Fruit fly (Drosophila melanogaster) whole organism, embryonic: ENCODE measurements around the gene grsm.
A peak's percentile ranks its signal among the peaks of the same experiment; 100 is the strongest.

Source experiments
- BEAF-32 ChIP-seq: fragments of 200-800 bp; sonication (Bioruptor generic); optimal IDR thresholded peaks from 3 replicates; lab custom pipeline; 2017; ENCODE audit warnings: missing biosample characterization, missing genetic modification characterization, mild to moderate bottlenecking, moderate library complexity, missing genetic modification reagents
- CG10267 ChIP-seq: fragments of 200-800 bp; sonication (Bioruptor generic); optimal IDR thresholded peaks from 2 replicates; lab custom pipeline; 2018; ENCODE audit warnings: missing biosample characterization, mild to moderate bottlenecking, missing genetic modification characterization, moderate library complexity
- CG10321 ChIP-seq: fragments of 200-800 bp; sonication (Bioruptor generic); IDR thresholded peaks from 2 replicates; pipeline ENCODE4 v1.3.6; 2022; ENCODE audit warnings: missing biosample characterization, missing genetic modification characterization
- CG11504 ChIP-seq: fragments of 200-800 bp; sonication (Bioruptor generic); optimal IDR thresholded peaks from 3 replicates; lab custom pipeline; 2019; ENCODE audit warnings: missing biosample characterization, mild to moderate bottlenecking, missing genetic modification characterization, moderate library complexity
- CG12942 ChIP-seq: fragments of 200-800 bp; sonication (Bioruptor generic); optimal IDR thresholded peaks from 3 replicates; lab custom pipeline; 2016; ENCODE audit warnings: missing biosample characterization, missing genetic modification characterization
- CG13296 ChIP-seq: fragments of 200-800 bp; sonication (Bioruptor generic); optimal IDR thresholded peaks from 3 replicates; lab custom pipeline; 2018; ENCODE audit warnings: missing biosample characterization, mild to moderate bottlenecking, missing genetic modification characterization
- CG13424 ChIP-seq: fragments of 200-800 bp; sonication (Bioruptor generic); optimal IDR thresholded peaks from 2 replicates; lab custom pipeline; 2019; ENCODE audit warnings: missing biosample characterization, mild to moderate bottlenecking, missing genetic modification characterization, moderate library complexity
- CG14441 ChIP-seq: fragments of 200-800 bp; sonication (Bioruptor generic); IDR thresholded peaks from 2 replicates; pipeline ENCODE4 v1.3.6; 2022; ENCODE audit warnings: missing biosample characterization, missing genetic modification characterization
- CG17186 ChIP-seq: fragments of 200-800 bp; sonication (Bioruptor generic); optimal IDR thresholded peaks from 3 replicates; lab custom pipeline; 2017; ENCODE audit warnings: missing biosample characterization, missing genetic modification reagents, missing genetic modification characterization
- CG18011 ChIP-seq: fragments of 200-800 bp; sonication (Bioruptor generic); optimal IDR thresholded peaks from 2 replicates; lab custom pipeline; 2017; ENCODE audit warnings: missing biosample characterization, missing genetic modification characterization, mild to moderate bottlenecking, moderate library complexity, missing genotype
- CG30403 ChIP-seq: fragments of 200-800 bp; sonication (Bioruptor generic); optimal IDR thresholded peaks from 3 replicates; lab custom pipeline; 2016; ENCODE audit warnings: missing biosample characterization, missing genetic modification characterization
- CG32772 ChIP-seq: fragments of 200-800 bp; sonication (Bioruptor generic); IDR thresholded peaks from 2 replicates; pipeline ENCODE4 v1.3.6; 2022; ENCODE audit warnings: missing biosample characterization, missing genetic modification characterization
- CG3281 ChIP-seq: fragments of 200-800 bp; sonication (Bioruptor generic); optimal IDR thresholded peaks from 3 replicates; lab custom pipeline; 2017; ENCODE audit warnings: missing biosample characterization, mild to moderate bottlenecking, missing genetic modification characterization
- CG33557 ChIP-seq: fragments of 200-800 bp; sonication (Bioruptor generic); optimal IDR thresholded peaks from 2 replicates; lab custom pipeline; 2019; ENCODE audit warnings: missing biosample characterization, mild to moderate bottlenecking, missing genetic modification characterization, moderate library complexity
- CG3407 ChIP-seq: fragments of 200-800 bp; sonication (Bioruptor generic); optimal IDR thresholded peaks from 2 replicates; lab custom pipeline; 2018; ENCODE audit warnings: missing biosample characterization, mild to moderate bottlenecking, missing genetic modification characterization
- CG3838 ChIP-seq: fragments of 200-800 bp; sonication (Bioruptor generic); optimal IDR thresholded peaks from 3 replicates; lab custom pipeline; 2016; ENCODE audit warnings: missing biosample characterization, missing genetic modification characterization
- CG6272 ChIP-seq: fragments of 200-800 bp; sonication (Bioruptor generic); IDR thresholded peaks from 2 replicates; pipeline ENCODE4 v1.3.6; 2022; ENCODE audit warnings: missing biosample characterization, missing genetic modification characterization
- CG7357 ChIP-seq: fragments of 200-800 bp; sonication (Bioruptor generic); IDR thresholded peaks from 3 replicates; pipeline ENCODE4 v1.3.6; 2022; ENCODE audit warnings: missing biosample characterization, missing genetic modification characterization
- CG8089 ChIP-seq: fragments of 200-800 bp; sonication (Bioruptor generic); optimal IDR thresholded peaks from 3 replicates; lab custom pipeline; 2016; ENCODE audit warnings: missing biosample characterization, missing genetic modification characterization
- D19A ChIP-seq: fragments of 200-800 bp; optimal IDR thresholded peaks from 3 replicates; lab custom pipeline; 2019; ENCODE audit warnings: missing biosample characterization, mild to moderate bottlenecking, missing genetic modification characterization, moderate library complexity
- Dbx ChIP-seq: fragments of 200-800 bp; sonication (Bioruptor generic); IDR thresholded peaks from 3 replicates; pipeline ENCODE4 v1.3.6; 2022; ENCODE audit warnings: missing biosample characterization, missing genetic modification characterization
- Dref ChIP-seq: fragments of 200-800 bp; sonication (Bioruptor generic); IDR thresholded peaks from 2 replicates; pipeline ENCODE4 v1.3.6; 2022; ENCODE audit warnings: missing biosample characterization, missing genetic modification characterization
- Drgx ChIP-seq: fragments of 200-800 bp; sonication (Bioruptor generic); IDR thresholded peaks from 2 replicates; pipeline ENCODE4 v1.3.6; 2022; ENCODE audit warnings: missing biosample characterization, missing genetic modification characterization
- E2f2 ChIP-seq: fragments of 200-800 bp; sonication (Bioruptor generic); IDR thresholded peaks from 2 replicates; pipeline ENCODE4 v1.3.6; 2022; ENCODE audit warnings: missing biosample characterization, missing genetic modification characterization
- Ets97D ChIP-seq: fragments of 200-800 bp; sonication (Bioruptor generic); optimal IDR thresholded peaks from 3 replicates; lab custom pipeline; 2016; ENCODE audit warnings: missing biosample characterization, missing genetic modification characterization
- Hand ChIP-seq: fragments of 200-800 bp; sonication (Bioruptor generic); optimal IDR thresholded peaks from 2 replicates; lab custom pipeline; 2017; ENCODE audit warnings: mild to moderate bottlenecking, missing biosample characterization, missing genetic modification reagents, missing genetic modification characterization
- NK7.1 ChIP-seq: fragments of 200-800 bp; sonication (Bioruptor generic); optimal IDR thresholded peaks from 3 replicates; lab custom pipeline; 2016; ENCODE audit warnings: missing biosample characterization, missing genetic modification characterization
- Nf-YC ChIP-seq: fragments of 200-800 bp; optimal IDR thresholded peaks from 3 replicates; lab custom pipeline; 2019; ENCODE audit warnings: missing biosample characterization, mild to moderate bottlenecking, missing genetic modification characterization, moderate library complexity
- Oli ChIP-seq: fragments of 200-800 bp; sonication (Bioruptor generic); optimal IDR thresholded peaks from 2 replicates; lab custom pipeline; 2018; ENCODE audit warnings: missing biosample characterization, mild to moderate bottlenecking, missing genetic modification characterization, moderate library complexity
- Opbp ChIP-seq: fragments of 200-800 bp; sonication (Bioruptor generic); IDR thresholded peaks from 3 replicates; pipeline ENCODE4 v1.3.6; 2022; ENCODE audit warnings: missing biosample characterization, missing genetic modification characterization; ENCODE audit not compliant: partially characterized antibody
- PHDP ChIP-seq: fragments of 200-800 bp; sonication (Bioruptor generic); optimal IDR thresholded peaks from 3 replicates; lab custom pipeline; 2018; ENCODE audit warnings: missing biosample characterization, mild to moderate bottlenecking, missing genetic modification characterization, moderate library complexity
- TFAM ChIP-seq: fragments of 200-800 bp; sonication (Bioruptor generic); optimal IDR thresholded peaks from 2 replicates; lab custom pipeline; 2017; ENCODE audit warnings: missing biosample characterization, missing genetic modification characterization, inconsistent platforms
- al ChIP-seq: fragments of 200-800 bp; sonication (Bioruptor generic); IDR thresholded peaks from 2 replicates; pipeline ENCODE4 v1.3.6; 2022; ENCODE audit warnings: missing biosample characterization, missing genetic modification characterization
- ap ChIP-seq: fragments of 200-800 bp; sonication (Bioruptor generic); IDR thresholded peaks from 2 replicates; pipeline ENCODE4 v1.3.6; 2022; ENCODE audit warnings: missing biosample characterization, missing genetic modification characterization
- az2 ChIP-seq: fragments of 200-800 bp; sonication (Bioruptor generic); optimal IDR thresholded peaks from 3 replicates; lab custom pipeline; 2016; ENCODE audit warnings: missing biosample characterization, missing genetic modification characterization
- bsh ChIP-seq, 2 experiments: fragments of 200-800 bp; sonication (Bioruptor generic); optimal IDR thresholded peaks; 2 replicates each; lab custom pipeline; 2017 to 2018; ENCODE audit warnings: mild to moderate bottlenecking in 2 of 2, missing biosample characterization in 2 of 2, missing genetic modification characterization in 2 of 2, moderate library complexity in 1 of 2
- ci ChIP-seq: fragments of 200-800 bp; sonication (Bioruptor generic); IDR thresholded peaks from 3 replicates; pipeline ENCODE4 v1.3.6; 2022; ENCODE audit warnings: missing biosample characterization, missing genetic modification characterization
- disco-r ChIP-seq: fragments of 200-800 bp; sonication (Bioruptor generic); optimal IDR thresholded peaks from 2 replicates; lab custom pipeline; 2016; ENCODE audit warnings: missing biosample characterization, missing genetic modification characterization
- dmrt11E ChIP-seq: fragments of 200-800 bp; sonication (Bioruptor generic); optimal IDR thresholded peaks from 3 replicates; lab custom pipeline; 2018; ENCODE audit warnings: missing biosample characterization, mild to moderate bottlenecking, missing genetic modification characterization, moderate library complexity
- ewg ChIP-seq: fragments of 200-800 bp; sonication (Bioruptor generic); optimal IDR thresholded peaks from 3 replicates; lab custom pipeline; 2017; ENCODE audit warnings: mild to moderate bottlenecking, missing biosample characterization, missing genetic modification reagents, missing genetic modification characterization
- fd102C ChIP-seq: fragments of 200-800 bp; sonication (Bioruptor generic); optimal IDR thresholded peaks from 2 replicates; lab custom pipeline; 2018; ENCODE audit warnings: missing biosample characterization, mild to moderate bottlenecking, missing genetic modification characterization, moderate library complexity
- grau ChIP-seq: fragments of 200-800 bp; optimal IDR thresholded peaks from 3 replicates; lab custom pipeline; 2019; ENCODE audit warnings: missing biosample characterization, mild to moderate bottlenecking, missing genetic modification characterization, moderate library complexity
- gsb-n ChIP-seq: fragments of 200-800 bp; sonication (Bioruptor generic); optimal IDR thresholded peaks from 3 replicates; lab custom pipeline; 2018; ENCODE audit warnings: missing biosample characterization, mild to moderate bottlenecking, missing genetic modification characterization
- kay ChIP-seq: fragments of 200-800 bp; sonication (Bioruptor generic); optimal IDR thresholded peaks from 2 replicates; lab custom pipeline; 2016; ENCODE audit warnings: missing biosample characterization, missing genetic modification characterization
- klu ChIP-seq: fragments of 200-800 bp; sonication (Bioruptor generic); IDR thresholded peaks from 2 replicates; pipeline ENCODE4 v1.3.6; 2022; ENCODE audit warnings: missing biosample characterization, missing genetic modification characterization
- ranshi ChIP-seq: fragments of 200-800 bp; sonication (Bioruptor generic); IDR thresholded peaks from 2 replicates; pipeline ENCODE4 v1.3.6; 2022; ENCODE audit warnings: missing biosample characterization, missing genetic modification characterization
- stc ChIP-seq: fragments of 200-800 bp; sonication (Bioruptor generic); IDR thresholded peaks from 2 replicates; pipeline ENCODE4 v1.3.6; 2022; ENCODE audit warnings: missing biosample characterization, missing genetic modification characterization
- stwl ChIP-seq: fragments of 200-800 bp; sonication (Bioruptor generic); optimal IDR thresholded peaks from 3 replicates; lab custom pipeline; 2018; ENCODE audit warnings: missing biosample characterization, mild to moderate bottlenecking, missing genetic modification characterization, moderate library complexity
- unc-4 ChIP-seq: fragments of 200-800 bp; sonication (Bioruptor generic); IDR thresholded peaks from 2 replicates; pipeline ENCODE4 v1.3.6; 2022; ENCODE audit warnings: missing biosample characterization, missing genetic modification characterization; ENCODE audit not compliant: partially characterized antibody
- vvl ChIP-seq: fragments of 200-800 bp; sonication (Bioruptor generic); IDR thresholded peaks from 2 replicates; pipeline ENCODE4 v1.3.6; 2022; ENCODE audit warnings: missing biosample characterization, missing genetic modification characterization

Gene grsm

dm6 chr3R:12980628-12981219 lies 13.2 kb upstream of the grsm start, which contains the start of gene Paip2 (continued):
- TF ChIP-seq CG13296 (no peak), bsh (GFP tag; optimal IDR thresholded peaks at IDR 0.05; lab: Kevin White, UChicago) (no peak), PHDP (no peak), CG3281 (GFP tag; lab: Kevin White, UChicago) (no peak), kay (GFP tag; lab: Kevin White, UChicago) (peak; percentile 17), az2 (GFP tag; lab: Kevin White, UChicago) (no peak), Opbp (peak; percentile 96), ci (GFP tag; lab: Robert Waterston, UW) (no peak; the same call in 2 of the 3 replicates), ewg (GFP tag; lab: Kevin White, UChicago) (no peak), CG10321 (GFP tag; lab: Robert Waterston, UW) (no peak), stc (GFP tag; lab: Robert Waterston, UW) (no peak), gsb-n (no peak), unc-4 (GFP tag; lab: Robert Waterston, UW) (peak; percentile 98), Dref (GFP tag; lab: Robert Waterston, UW) (peak; percentile 82), ranshi (GFP tag; lab: Robert Waterston, UW) (no peak), CG17186 (GFP tag; lab: Kevin White, UChicago) (peak; percentile 67), disco-r (GFP tag; lab: Kevin White, UChicago) (no peak), ap (GFP tag; lab: Robert Waterston, UW) (no peak), CG32772 (GFP tag; lab: Robert Waterston, UW) (peak; percentile 58), Nf-YC (tag; lab: Kevin White, UChicago) (peak; percentile 32), CG30403 (GFP tag; lab: Kevin White, UChicago) (no peak), klu (GFP tag; lab: Robert Waterston, UW) (no peak), TFAM (GFP tag; lab: Kevin White, UChicago) (no peak), CG10267 (peak; percentile 71), CG8089 (GFP tag; lab: Kevin White, UChicago) (no peak), CG33557 (GFP tag; lab: Kevin White, UChicago) (no peak), NK7.1 (GFP tag; lab: Kevin White, UChicago) (no peak), Hand (GFP tag; lab: Kevin White, UChicago) (no peak), CG7357 (no peak), al (GFP tag; lab: Robert Waterston, UW) (0 out of 2 replicates have a peak, but pooled peaks have one; percentile 24), CG13424 (tag; lab: Kevin White, UChicago) (peak; percentile 10), dmrt11E (tag; lab: Kevin White, UChicago) (peak; percentile 23), Ets97D (GFP tag; lab: Kevin White, UChicago) (peak; percentile 79), CG12942 (GFP tag; lab: Kevin White, UChicago) (no peak), CG3838 (GFP tag; lab: Kevin White, UChicago) (peak; percentile 39), CG14441 (GFP tag; lab: Robert Waterston, UW) (no peak), CG3407 (GFP tag; lab: Kevin White, UChicago) (no peak), stwl (tag; lab: Kevin White, UChicago) (peak; percentile 69), Dbx (no peak), CG18011 (GFP tag; lab: Kevin White, UChicago) (peak; percentile 88), CG6272 (GFP tag; lab: Robert Waterston, UW) (peak; percentile 45; the same call in 1 of the 2 replicates), CG11504 (tag; lab: Kevin White, UChicago) (peak; percentile 49), fd102C (GFP tag; lab: Kevin White, UChicago) (no peak), grau (tag; lab: Kevin White, UChicago) (peak; percentile 15), D19A (tag; lab: Kevin White, UChicago) (peak; percentile 23), Oli (tag; lab: Kevin White, UChicago) (no peak), BEAF-32 (GFP tag; lab: Kevin White, UChicago) (peak; percentile 100), E2f2 (GFP tag; lab: Robert Waterston, UW) (peak; percentile 95), vvl (GFP tag; lab: Robert Waterston, UW) (0 out of 2 replicates have a peak, but pooled peaks have one; percentile 6), Drgx (no peak)
